Fruit fly (Drosophila melanogaster): ENCODE data around the gene CG9368.

Gene CG9368

dm6 chr3L:19636821-19637460 lies 35.5 kb downstream of the CG9368 start (continued):
- TF ChIP-seq sens (GFP tag), result peak; percentile 89
- no peak for TF ChIP-seq amos (GFP tag; IDR thresholded peaks at IDR 0.05; ENCODE audit: partially characterized antibody)
- no peak for TF ChIP-seq CG9932 (GFP tag; IDR thresholded peaks at IDR 0.05)
- peak; percentile 19 for TF ChIP-seq CG12659 (GFP tag; optimal IDR thresholded peaks at IDR 0.05)
- no peak for TF ChIP-seq gsb (GFP tag; IDR thresholded peaks at IDR 0.05)
- no peak for TF ChIP-seq p53 (GFP tag; optimal IDR thresholded peaks at IDR 0.05)
- peak; percentile 79 for TF ChIP-seq CG13775 (GFP tag; optimal IDR thresholded peaks at IDR 0.05)
- TF ChIP-seq zf30C (GFP tag; optimal IDR thresholded peaks at IDR 0.05), result peak; percentile 94
- no peak for TF ChIP-seq Lpt (GFP tag; optimal IDR thresholded peaks at IDR 0.05)
- TF ChIP-seq ro (GFP tag; IDR thresholded peaks at IDR 0.05), result no peak
- no peak for TF ChIP-seq CG10321 (GFP tag; IDR thresholded peaks at IDR 0.05)
- TF ChIP-seq her (GFP tag; optimal IDR thresholded peaks at IDR 0.05), result no peak
- peak; percentile 77 for TF ChIP-seq CoRest (tag; optimal IDR thresholded peaks at IDR 0.05)
- no peak for TF ChIP-seq CG3065 (GFP tag; optimal IDR thresholded peaks at IDR 0.05)
- peak; percentile 82 for TF ChIP-seq CG12391 (tag; optimal IDR thresholded peaks at IDR 0.05)
- peak; percentile 69 for TF ChIP-seq grau (tag; optimal IDR thresholded peaks at IDR 0.05)
- TF ChIP-seq CG2120 (GFP tag; optimal IDR thresholded peaks at IDR 0.05), result no peak
- no peak for TF ChIP-seq cwo (GFP tag; optimal IDR thresholded peaks at IDR 0.05)
- TF ChIP-seq CG10979 (tag; optimal IDR thresholded peaks at IDR 0.05), result peak; percentile 91
- TF ChIP-seq ken (GFP tag; IDR thresholded peaks at IDR 0.05), result no peak
- peak; percentile 27; the same call in 1 of the 2 replicates for TF ChIP-seq crol (GFP tag; IDR thresholded peaks at IDR 0.05)
- TF ChIP-seq Mes4 (GFP tag; optimal IDR thresholded peaks at IDR 0.05), result no peak
- peak; percentile 4 for TF ChIP-seq CG16863 (GFP tag; optimal IDR thresholded peaks at IDR 0.05)
- TF ChIP-seq grn (GFP tag; optimal IDR thresholded peaks at IDR 0.05), result peak; percentile 35
- TF ChIP-seq fd102C (GFP tag; optimal IDR thresholded peaks at IDR 0.05), result peak; percentile 84
- TF ChIP-seq cg (GFP tag; optimal IDR thresholded peaks at IDR 0.05), result no peak
- TF ChIP-seq hth (optimal IDR thresholded peaks at IDR 0.05), result no peak
- no peak for TF ChIP-seq Hmx (GFP tag; optimal IDR thresholded peaks at IDR 0.05)
- TF ChIP-seq Nf-YC (tag; optimal IDR thresholded peaks at IDR 0.05), result no peak
- TF ChIP-seq tin (GFP tag; optimal IDR thresholded peaks at IDR 0.05), result peak; percentile 18
- peak; percentile 9 for TF ChIP-seq ewg (GFP tag; optimal IDR thresholded peaks at IDR 0.05)
- peak; percentile 96 for TF ChIP-seq dmrt11E (tag; optimal IDR thresholded peaks at IDR 0.05)
- no peak for TF ChIP-seq esg (GFP tag; conservative IDR thresholded peaks at IDR 0.05)
- no peak for TF ChIP-seq CG7271 (tag; optimal IDR thresholded peaks at IDR 0.05)
- TF ChIP-seq CG31441 (GFP tag; IDR thresholded peaks at IDR 0.05), result peak; percentile 69
- peak; percentile 35 for TF ChIP-seq stwl (tag; optimal IDR thresholded peaks at IDR 0.05)
- TF ChIP-seq CG17568 (GFP tag; optimal IDR thresholded peaks at IDR 0.05), result no peak
- TF ChIP-seq ara (GFP tag; IDR thresholded peaks at IDR 0.05), result no peak
- no peak for TF ChIP-seq CrebB (tag; optimal IDR thresholded peaks at IDR 0.05)
- TF ChIP-seq CG2202 (tag; optimal IDR thresholded peaks at IDR 0.05), result peak; percentile 74
- TF ChIP-seq Asciz (GFP tag; optimal IDR thresholded peaks at IDR 0.05), result no peak
- peak; percentile 40 for TF ChIP-seq CG17385 (GFP tag; optimal IDR thresholded peaks at IDR 0.05)
- no peak for TF ChIP-seq CG42726 (GFP tag; IDR thresholded peaks at IDR 0.05; ENCODE audit: partially characterized antibody)
- TF ChIP-seq rib (GFP tag; IDR thresholded peaks at IDR 0.05), result no peak
- TF ChIP-seq CG1602 (GFP tag; optimal IDR thresholded peaks at IDR 0.05), result peak; percentile 70
- TF ChIP-seq gem (tag; optimal IDR thresholded peaks at IDR 0.05), result peak; percentile 85
- no peak for TF ChIP-seq CkIIα-i1 (GFP tag; IDR thresholded peaks at IDR 0.05)
- no peak for TF ChIP-seq bowl (GFP tag; IDR thresholded peaks at IDR 0.05)
- no peak for TF ChIP-seq CG4707 (GFP tag; optimal IDR thresholded peaks at IDR 0.05)
- TF ChIP-seq CG11085 (GFP tag; IDR thresholded peaks at IDR 0.05), result no peak
- no peak for TF ChIP-seq dm (GFP tag; optimal IDR thresholded peaks at IDR 0.05)
